In genomic region chrX:10721901-10722479, dm6 we compare ENCODE assay signal across 5 fruit fly cellular contexts.
TF ChIP-seq lines count a peak whose summit lies in the region.

No protein-coding gene starts in this region.

- TF ChIP-seq CTCF in whole organism, embryonic (GFP tag; optimal IDR thresholded peaks at IDR 0.05; lab: Kevin White, UChicago), result no peak

TF ChIP-seq in whole organism, adult, 20 proteins besides CTCF, POLR2A, EP300 and RAD21:
- TF ChIP-seq bab1 (GFP tag; optimal IDR thresholded peaks at IDR 0.05; lab: Kevin White, UChicago), result no peak
- no peak for TF ChIP-seq ovo (GFP tag; optimal IDR thresholded peaks at IDR 0.05; lab: Kevin White, UChicago)
- TF ChIP-seq kay (GFP tag; lab: Kevin White, UChicago; ENCODE audit: borderline replicate concordance), result peak; percentile 20
- no peak for TF ChIP-seq Mnt (GFP tag; optimal IDR thresholded peaks at IDR 0.05; lab: Kevin White, UChicago)
- TF ChIP-seq tj (GFP tag; optimal IDR thresholded peaks at IDR 0.05; lab: Kevin White, UChicago), result peak; percentile 42
- no peak for TF ChIP-seq CG7101 (tag; optimal IDR thresholded peaks at IDR 0.05; lab: Kevin White, UChicago)
- TF ChIP-seq CG33017 (tag; optimal IDR thresholded peaks at IDR 0.05; lab: Kevin White, UChicago), result no peak
- no peak for TF ChIP-seq toe (GFP tag; optimal IDR thresholded peaks at IDR 0.05; lab: Kevin White, UChicago)
- TF ChIP-seq CG14711 (tag; optimal IDR thresholded peaks at IDR 0.05; lab: Kevin White, UChicago), result no peak
- TF ChIP-seq CG7045 (GFP tag; optimal IDR thresholded peaks at IDR 0.05; lab: Kevin White, UChicago), result no peak
- TF ChIP-seq CG12768 (GFP tag; optimal IDR thresholded peaks at IDR 0.05; lab: Kevin White, UChicago), result no peak

TF ChIP-seq in whole organism, embryonic, 481 proteins besides CTCF, POLR2A, EP300 and RAD21 (continues in another document):
- TF ChIP-seq abd-A (tag; optimal IDR thresholded peaks at IDR 0.05; lab: Kevin White, UChicago) (peak; percentile 8), CG10979 (tag; optimal IDR thresholded peaks at IDR 0.05; lab: Kevin White, UChicago) (peak; percentile 21), Ssrp (tag; optimal IDR thresholded peaks at IDR 0.05; lab: Kevin White, UChicago) (peak; percentile 2), nerfin-2 (GFP tag; IDR thresholded peaks at IDR 0.05; lab: Robert Waterston, UW; ENCODE audit: partially characterized antibody) (no peak), Hsf (GFP tag; optimal IDR thresholded peaks at IDR 0.05; lab: Kevin White, UChicago) (peak; percentile 6), CG18262 (tag; optimal IDR thresholded peaks at IDR 0.05; lab: Kevin White, UChicago) (no peak), Lhr (GFP tag; optimal IDR thresholded peaks at IDR 0.05; lab: Kevin White, UChicago) (no peak), CG17361 (GFP tag; IDR thresholded peaks at IDR 0.05; lab: Robert Waterston, UW) (0 out of 3 replicates have a peak, but pooled peaks have one; percentile 39), ci (GFP tag; IDR thresholded peaks at IDR 0.05; lab: Robert Waterston, UW) (0 out of 3 replicates have a peak, but pooled peaks have one; percentile 29), Sox102F (GFP tag; optimal IDR thresholded peaks at IDR 0.05; lab: Kevin White, UChicago) (peak; percentile 35), sens-2 (GFP tag; IDR thresholded peaks at IDR 0.05; lab: Robert Waterston, UW) (no peak), Hr51 (GFP tag; optimal IDR thresholded peaks at IDR 0.05; lab: Kevin White, UChicago) (peak in 1 of 2 experiments; percentile 59), phol (tag; optimal IDR thresholded peaks at IDR 0.05; lab: Kevin White, UChicago) (peak; percentile 39), shn (GFP tag; optimal IDR thresholded peaks at IDR 0.05; lab: Kevin White, UChicago) (no peak), CG14667 (GFP tag; IDR thresholded peaks at IDR 0.05; lab: Robert Waterston, UW) (no peak), CG15269 (tag; optimal IDR thresholded peaks at IDR 0.05; lab: Kevin White, UChicago) (peak; percentile 25), nau (GFP tag; optimal IDR thresholded peaks at IDR 0.05; lab: Kevin White, UChicago) (no peak), CG10147 (GFP tag; optimal IDR thresholded peaks at IDR 0.05; lab: Kevin White, UChicago) (no peak), sens (GFP tag; lab: Kevin White, UChicago) (peak; percentile 72), bsh (GFP tag; optimal IDR thresholded peaks at IDR 0.05; lab: Kevin White, UChicago) (peak in 1 of 2 experiments; percentile 28)

TF ChIP-seq in whole organism, prepupa, 60 proteins besides CTCF, POLR2A, EP300 and RAD21 (continues in another document):
- TF ChIP-seq spab (GFP tag; optimal IDR thresholded peaks at IDR 0.05; lab: Kevin White, UChicago) (no peak), Ets21C (GFP tag; optimal IDR thresholded peaks at IDR 0.05; lab: Kevin White, UChicago) (peak; percentile 1), Met (GFP tag; optimal IDR thresholded peaks at IDR 0.05; lab: Kevin White, UChicago) (peak; percentile 58), svp (GFP tag; lab: Kevin White, UChicago) (peak; percentile 86), CG8632 (GFP tag; optimal IDR thresholded peaks at IDR 0.05; lab: Kevin White, UChicago) (peak; percentile 35), Eip93F (GFP tag; optimal IDR thresholded peaks at IDR 0.05; lab: Kevin White, UChicago) (no peak), salr (GFP tag; optimal IDR thresholded peaks at IDR 0.05; lab: Kevin White, UChicago) (no peak), Blimp-1 (GFP tag; optimal IDR thresholded peaks at IDR 0.05; lab: Kevin White, UChicago) (no peak), Hr39 (GFP tag; optimal IDR thresholded peaks at IDR 0.05; lab: Kevin White, UChicago) (peak; percentile 35), CG10631 (GFP tag; optimal IDR thresholded peaks at IDR 0.05; lab: Kevin White, UChicago) (peak; percentile 48), CG16779 (tag; optimal IDR thresholded peaks at IDR 0.05; lab: Kevin White, UChicago) (no peak), OdsH (GFP tag; optimal IDR thresholded peaks at IDR 0.05; lab: Kevin White, UChicago) (peak; percentile 36), Gug (GFP tag; IDR thresholded peaks at IDR 0.05; lab: Robert Waterston, UW) (no peak), CG8319 (GFP tag; optimal IDR thresholded peaks at IDR 0.05; lab: Kevin White, UChicago) (peak; percentile 8), Sox102F (GFP tag; optimal IDR thresholded peaks at IDR 0.05; lab: Kevin White, UChicago) (peak; percentile 9), dac (GFP tag; optimal IDR thresholded peaks at IDR 0.05; lab: Kevin White, UChicago) (no peak), topi (GFP tag; optimal IDR thresholded peaks at IDR 0.05; lab: Kevin White, UChicago) (peak; percentile 31), fd85E (GFP tag; optimal IDR thresholded peaks at IDR 0.05; lab: Kevin White, UChicago) (no peak), CG7368 (GFP tag; optimal IDR thresholded peaks at IDR 0.05; lab: Kevin White, UChicago) (peak; percentile 8), Smox (GFP tag; optimal IDR thresholded peaks at IDR 0.05; lab: Kevin White, UChicago) (peak; percentile 24), achi (GFP tag; optimal IDR thresholded peaks at IDR 0.05; lab: Kevin White, UChicago) (no peak), CG9139 (GFP tag; optimal IDR thresholded peaks at IDR 0.05; lab: Kevin White, UChicago) (no peak)

TF ChIP-seq in whole organism, pupa, 21 proteins besides CTCF, POLR2A, EP300 and RAD21:
- TF ChIP-seq CG34367 (tag; optimal IDR thresholded peaks at IDR 0.05; lab: Kevin White, UChicago) (no peak), CG9948 (tag; optimal IDR thresholded peaks at IDR 0.05; lab: Kevin White, UChicago) (peak; percentile 5), fd96Ca (GFP tag; IDR thresholded peaks at IDR 0.05; lab: Robert Waterston, UW) (no peak), CG17806 (tag; optimal IDR thresholded peaks at IDR 0.05; lab: Kevin White, UChicago) (peak; percentile 17), CG15710 (tag; optimal IDR thresholded peaks at IDR 0.05; lab: Kevin White, UChicago) (peak; percentile 13), Pif1A (GFP tag; optimal IDR thresholded peaks at IDR 0.05; lab: Kevin White, UChicago) (peak; percentile 26)

TF ChIP-seq in whole organism, wandering third instar larva, 38 proteins besides CTCF, POLR2A, EP300 and RAD21:
- TF ChIP-seq Sp1 (GFP tag; optimal IDR thresholded peaks at IDR 0.05; lab: Kevin White, UChicago), result peak; percentile 10
- peak in 1 of 2 experiments; percentile 36 for TF ChIP-seq foxo (GFP tag; optimal IDR thresholded peaks at IDR 0.05; lab: Kevin White, UChicago)
- TF ChIP-seq h (GFP tag; optimal IDR thresholded peaks at IDR 0.05; lab: Kevin White, UChicago), result peak; percentile 20
- TF ChIP-seq fru (GFP tag; optimal IDR thresholded peaks at IDR 0.05; lab: Kevin White, UChicago), result peak; percentile 25
- TF ChIP-seq HLH106 (tag; optimal IDR thresholded peaks at IDR 0.05; lab: Kevin White, UChicago), result peak; percentile 5
- TF ChIP-seq tai (GFP tag; optimal IDR thresholded peaks at IDR 0.05; lab: Kevin White, UChicago), result no peak
- TF ChIP-seq lola (GFP tag; optimal IDR thresholded peaks at IDR 0.05; lab: Kevin White, UChicago), result no peak
- no peak for TF ChIP-seq Rel (GFP tag; optimal IDR thresholded peaks at IDR 0.05; lab: Kevin White, UChicago)
- TF ChIP-seq Rel (tag; optimal IDR thresholded peaks at IDR 0.05; lab: Kevin White, UChicago), result peak; percentile 91
- TF ChIP-seq CG32264 (GFP tag; optimal IDR thresholded peaks at IDR 0.05; lab: Kevin White, UChicago), result no peak
- peak; percentile 29 for TF ChIP-seq rgr (GFP tag; optimal IDR thresholded peaks at IDR 0.05; lab: Kevin White, UChicago)
